Worm (Caenorhabditis elegans) whole organism, dauer: ENCODE results near the gene srlf-30.

ENCODE experiments used
- unc-62 ChIP-seq: sonication (generic microtip); optimal IDR thresholded peaks from 2 replicates; lab custom pipeline; 2017; ENCODE audit warnings: missing biosample characterization, missing genetic modification reagents, missing genetic modification characterization

The srlf-30 gene

ce11 chrIV:10900083-10900482 is at the start of gene srlf-30:
Gene srlf-30, plus strand, starts transcription at chrIV:10900383.
- TF ChIP-seq unc-62 (GFP tag; lab: Kevin White, UChicago) = no peak

- TF ChIP-seq unc-62 (GFP tag; lab: Kevin White, UChicago) = no peak
Observed at ce11 chrIV:10851136-10851535, 49.0 kb upstream of the srlf-30 start.

- no peak for TF ChIP-seq unc-62 (GFP tag; lab: Kevin White, UChicago)
Observed at ce11 chrIV:10851833-10852232, 48.4 kb upstream of the srlf-30 start, which contains the start of gene T11G6.4. Gene T11G6.4, minus strand, starts transcription at chrIV:10851933.

ce11 chrIV:10852403-10852802 is 47.8 kb upstream of the srlf-30 start:
- TF ChIP-seq unc-62 (GFP tag; lab: Kevin White, UChicago) = no peak

ce11 chrIV:10854042-10854441 is 46.1 kb upstream of the srlf-30 start:
- TF ChIP-seq unc-62 (GFP tag; lab: Kevin White, UChicago) = no peak

- no peak for TF ChIP-seq unc-62 (GFP tag; lab: Kevin White, UChicago)
Observed at ce11 chrIV:10855049-10855448, 45.1 kb upstream of the srlf-30 start, which contains the start of gene T11G6.3. Gene T11G6.3, minus strand, starts transcription at chrIV:10855237.

- no peak for TF ChIP-seq unc-62 (GFP tag; lab: Kevin White, UChicago)
Observed at ce11 chrIV:10855946-10856345, 44.2 kb upstream of the srlf-30 start.

ce11 chrIV:10858300-10859016 is 41.7 kb upstream of the srlf-30 start, which contains the start of the genes T11G6.2 and hars-1:
Gene T11G6.2, minus strand, starts transcription at chrIV:10858496.
Gene hars-1, plus strand, starts transcription at chrIV:10858957.
- no peak for TF ChIP-seq unc-62 (GFP tag; lab: Kevin White, UChicago)

ce11 chrIV:10861102-10861501 is 39.1 kb upstream of the srlf-30 start, which contains the start of gene rbm-22:
Gene rbm-22, plus strand, starts transcription at chrIV:10861402.
- no peak for TF ChIP-seq unc-62 (GFP tag; lab: Kevin White, UChicago)

ce11 chrIV:10864031-10864430 is 36.2 kb upstream of the srlf-30 start, which contains the start of gene nish-1:
Gene nish-1, plus strand, starts transcription at chrIV:10864331.
- TF ChIP-seq unc-62 (GFP tag; lab: Kevin White, UChicago) = no peak

ce11 chrIV:10867370-10868146 is 32.6 kb upstream of the srlf-30 start:
- no peak for TF ChIP-seq unc-62 (GFP tag; lab: Kevin White, UChicago)

ce11 chrIV:10868629-10869251 is 31.4 kb upstream of the srlf-30 start, which contains the start of gene F13E9.11:
Gene F13E9.11, minus strand, starts transcription at chrIV:10869135.
- TF ChIP-seq unc-62 (GFP tag; lab: Kevin White, UChicago) = no peak

- TF ChIP-seq unc-62 (GFP tag; lab: Kevin White, UChicago) = no peak
Observed at ce11 chrIV:10869642-10870041, 30.5 kb upstream of the srlf-30 start.

- TF ChIP-seq unc-62 (GFP tag; lab: Kevin White, UChicago) = no peak
Observed at ce11 chrIV:10870158-10870557, 30.0 kb upstream of the srlf-30 start.

- TF ChIP-seq unc-62 (GFP tag; lab: Kevin White, UChicago) = no peak
Observed at ce11 chrIV:10874527-10874926, 25.7 kb upstream of the srlf-30 start, which contains the start of gene F13E9.12. Gene F13E9.12, minus strand, starts transcription at chrIV:10874627.

ce11 chrIV:10876844-10877243 is 23.3 kb upstream of the srlf-30 start, which contains the start of gene fipr-14:
Gene fipr-14, plus strand, starts transcription at chrIV:10877144.
- TF ChIP-seq unc-62 (GFP tag; lab: Kevin White, UChicago) = no peak
